Fruit fly (Drosophila melanogaster) whole organism, embryonic: ENCODE results near the gene CG4613.

Experiments used
- Atf3 ChIP-seq: fragments of 200-800 bp; sonication (Bioruptor generic); optimal IDR thresholded peaks from 3 replicates; lab custom pipeline; 2016; ENCODE audit warnings: missing biosample characterization, missing genetic modification characterization
- CG12659 ChIP-seq: fragments of 200-800 bp; sonication (Bioruptor generic); optimal IDR thresholded peaks from 3 replicates; lab custom pipeline; 2017; ENCODE audit warnings: mild to moderate bottlenecking, missing biosample characterization, missing genetic modification reagents, missing genetic modification characterization
- CG13123 ChIP-seq: fragments of 200-800 bp; sonication (Bioruptor generic); optimal IDR thresholded peaks from 2 replicates; lab custom pipeline; 2016; ENCODE audit warnings: missing biosample characterization, missing genetic modification characterization
- CG4328 ChIP-seq: fragments of 200-800 bp; sonication (Bioruptor generic); optimal IDR thresholded peaks from 3 replicates; lab custom pipeline; 2017; ENCODE audit warnings: missing biosample characterization, missing genetic modification reagents, missing genetic modification characterization
- CG4424 ChIP-seq: fragments of 200-800 bp; sonication (Bioruptor generic); optimal IDR thresholded peaks from 3 replicates; lab custom pipeline; 2016; ENCODE audit warnings: missing biosample characterization, missing genetic modification characterization
- D19A ChIP-seq: fragments of 200-800 bp; optimal IDR thresholded peaks from 3 replicates; lab custom pipeline; 2019; ENCODE audit warnings: missing biosample characterization, mild to moderate bottlenecking, missing genetic modification characterization, moderate library complexity
- Dek ChIP-seq: fragments of 200-800 bp; sonication (Bioruptor generic); optimal IDR thresholded peaks from 3 replicates; lab custom pipeline; 2019; ENCODE audit warnings: missing biosample characterization, mild to moderate bottlenecking, missing genetic modification characterization, moderate library complexity
- Hand ChIP-seq: fragments of 200-800 bp; sonication (Bioruptor generic); optimal IDR thresholded peaks from 2 replicates; lab custom pipeline; 2017; ENCODE audit warnings: mild to moderate bottlenecking, missing biosample characterization, missing genetic modification reagents, missing genetic modification characterization
- Six4 ChIP-seq: fragments of 200-800 bp; sonication (Bioruptor generic); optimal IDR thresholded peaks from 2 replicates; lab custom pipeline; 2016; ENCODE audit warnings: missing biosample characterization, missing genetic modification characterization
- exex ChIP-seq: fragments of 200-800 bp; sonication (Bioruptor generic); optimal IDR thresholded peaks from 4 replicates; lab custom pipeline; 2018; ENCODE audit warnings: missing biosample characterization, mild to moderate bottlenecking, missing genetic modification characterization, moderate library complexity
- gcm ChIP-seq: fragments of 200-800 bp; sonication (Bioruptor generic); optimal IDR thresholded peaks from 2 replicates; lab custom pipeline; 2019; ENCODE audit warnings: missing biosample characterization, mild to moderate bottlenecking, missing genetic modification characterization, moderate library complexity

dm6 chr3L:14551621-14552020 lies 30.1 kb upstream of the CG4613 start:
- TF ChIP-seq gcm (no peak), Hand (no peak), Dek (tag; lab: Kevin White, UChicago) (no peak), D19A (tag; lab: Kevin White, UChicago) (no peak), CG4328 (GFP tag; lab: Kevin White, UChicago) (no peak), Six4 (GFP tag; lab: Kevin White, UChicago) (no peak), CG13123 (no peak), Atf3 (no peak), CG12659 (GFP tag; lab: Kevin White, UChicago) (no peak), exex (no peak), CG4424 (GFP tag; lab: Kevin White, UChicago) (no peak)
